Fruit fly (Drosophila melanogaster) whole organism, embryonic: ENCODE results near the gene vas.

Experiments
- Abd-B ChIP-seq: fragments of 200-800 bp; sonication (Bioruptor generic); optimal IDR thresholded peaks from 2 replicates; lab custom pipeline; 2018; ENCODE audit warnings: missing biosample characterization, mild to moderate bottlenecking, missing genetic modification characterization, moderate library complexity
- Bgb ChIP-seq: fragments of 200-800 bp; sonication (Bioruptor generic); IDR thresholded peaks from 2 replicates; pipeline ENCODE4 v1.3.6; 2022; ENCODE audit warnings: missing biosample characterization, missing genetic modification characterization; ENCODE audit not compliant: partially characterized antibody
- CG10543 ChIP-seq: fragments of 200-800 bp; sonication (Bioruptor generic); optimal IDR thresholded peaks from 3 replicates; lab custom pipeline; 2017; ENCODE audit warnings: missing biosample characterization, mild to moderate bottlenecking, missing genetic modification characterization, moderate library complexity
- CG10654 ChIP-seq: fragments of 200-800 bp; sonication (Bioruptor generic); optimal IDR thresholded peaks from 2 replicates; lab custom pipeline; 2016; ENCODE audit warnings: missing biosample characterization, missing genetic modification characterization
- CG12769 ChIP-seq: fragments of 200-800 bp; sonication (Bioruptor generic); optimal IDR thresholded peaks from 2 replicates; lab custom pipeline; 2019; ENCODE audit warnings: missing biosample characterization, mild to moderate bottlenecking, missing genetic modification characterization, moderate library complexity
- CG12942 ChIP-seq: fragments of 200-800 bp; sonication (Bioruptor generic); optimal IDR thresholded peaks from 3 replicates; lab custom pipeline; 2016; ENCODE audit warnings: missing biosample characterization, missing genetic modification characterization
- CG14710 ChIP-seq: fragments of 200-800 bp; sonication (Bioruptor generic); optimal IDR thresholded peaks from 3 replicates; lab custom pipeline; 2019; ENCODE audit warnings: missing biosample characterization, mild to moderate bottlenecking, missing genetic modification characterization, moderate library complexity
- CG15696 ChIP-seq: fragments of 200-800 bp; sonication (Bioruptor generic); optimal IDR thresholded peaks from 2 replicates; lab custom pipeline; 2019; ENCODE audit warnings: missing biosample characterization, mild to moderate bottlenecking, missing genetic modification characterization, moderate library complexity
- CG17802 ChIP-seq: fragments of 200-800 bp; sonication (Bioruptor generic); optimal IDR thresholded peaks from 2 replicates; lab custom pipeline; 2018; ENCODE audit warnings: missing biosample characterization, mild to moderate bottlenecking, missing genetic modification characterization, moderate library complexity
- CG2199 ChIP-seq: fragments of 200-800 bp; sonication (Bioruptor generic); IDR thresholded peaks from 3 replicates; pipeline ENCODE4 v1.3.6; 2022; ENCODE audit warnings: missing biosample characterization, missing genetic modification characterization
- CG32772 ChIP-seq: fragments of 200-800 bp; sonication (Bioruptor generic); IDR thresholded peaks from 2 replicates; pipeline ENCODE4 v1.3.6; 2022; ENCODE audit warnings: missing biosample characterization, missing genetic modification characterization
- CG34376 ChIP-seq: fragments of 200-800 bp; sonication (Bioruptor generic); optimal IDR thresholded peaks from 2 replicates; lab custom pipeline; 2018; ENCODE audit warnings: missing biosample characterization, mild to moderate bottlenecking, missing genetic modification characterization
- CG3995 ChIP-seq: fragments of 200-800 bp; sonication (Bioruptor generic); optimal IDR thresholded peaks from 3 replicates; lab custom pipeline; 2016; ENCODE audit warnings: missing biosample characterization, missing genetic modification characterization
- CG42726 ChIP-seq: fragments of 200-800 bp; sonication (Bioruptor generic); IDR thresholded peaks from 2 replicates; pipeline ENCODE4 v1.3.6; 2022; ENCODE audit warnings: missing biosample characterization, missing genetic modification characterization; ENCODE audit not compliant: partially characterized antibody
- CG4424 ChIP-seq: fragments of 200-800 bp; sonication (Bioruptor generic); optimal IDR thresholded peaks from 3 replicates; lab custom pipeline; 2016; ENCODE audit warnings: missing biosample characterization, missing genetic modification characterization
- CG4617 ChIP-seq: fragments of 200-800 bp; sonication (Bioruptor generic); optimal IDR thresholded peaks from 3 replicates; lab custom pipeline; 2016; ENCODE audit warnings: missing biosample characterization, missing genetic modification characterization, borderline replicate concordance
- CG4820 ChIP-seq: fragments of 200-800 bp; sonication (Bioruptor generic); optimal IDR thresholded peaks from 3 replicates; lab custom pipeline; 2016; ENCODE audit warnings: missing biosample characterization, missing genetic modification characterization
- CG7745 ChIP-seq: fragments of 200-800 bp; sonication (Bioruptor generic); optimal IDR thresholded peaks from 2 replicates; lab custom pipeline; 2018; ENCODE audit warnings: missing biosample characterization, mild to moderate bottlenecking, missing genetic modification characterization, moderate library complexity
- CG7928 ChIP-seq: fragments of 200-800 bp; sonication (Bioruptor generic); optimal IDR thresholded peaks from 2 replicates; lab custom pipeline; 2017; ENCODE audit warnings: missing biosample characterization, mild to moderate bottlenecking, missing genetic modification characterization
- CG8290 ChIP-seq, 3 experiments: fragments of 200-800 bp; sonication (Bioruptor generic); optimal IDR thresholded peaks; 2 replicates each; lab custom pipeline; 2016 to 2019; ENCODE audit warnings: missing biosample characterization in 3 of 3, missing genetic modification characterization in 3 of 3, mild to moderate bottlenecking in 2 of 3, moderate library complexity in 1 of 3
- CrebB ChIP-seq: fragments of 200-800 bp; sonication (Bioruptor generic); optimal IDR thresholded peaks from 3 replicates; lab custom pipeline; 2018; ENCODE audit warnings: missing biosample characterization, mild to moderate bottlenecking, missing genetic modification characterization
- Dbx ChIP-seq: fragments of 200-800 bp; sonication (Bioruptor generic); IDR thresholded peaks from 3 replicates; pipeline ENCODE4 v1.3.6; 2022; ENCODE audit warnings: missing biosample characterization, missing genetic modification characterization
- Dfd ChIP-seq, 2 experiments: fragments of >200 bp; optimal IDR thresholded peaks; 2 replicates each; lab custom pipeline; 2017; ENCODE audit warnings: missing biosample characterization in 2 of 2, missing genetic modification characterization in 2 of 2
- Doc3 ChIP-seq: fragments of 200-800 bp; sonication (Bioruptor generic); IDR thresholded peaks from 3 replicates; pipeline ENCODE4 v1.3.6; 2022; ENCODE audit warnings: missing biosample characterization, missing genetic modification characterization; ENCODE audit not compliant: partially characterized antibody
- Elba2 ChIP-seq: fragments of 200-800 bp; sonication (Bioruptor generic); optimal IDR thresholded peaks from 3 replicates; lab custom pipeline; 2016; ENCODE audit warnings: missing biosample characterization, missing genetic modification characterization
- GATAe ChIP-seq: fragments of 200-800 bp; sonication (Bioruptor generic); conservative IDR thresholded peaks from 2 replicates; pipeline ENCODE4 v1.3.6; 2022; ENCODE audit warnings: missing biosample characterization, missing genetic modification characterization
- Hmx ChIP-seq: fragments of 200-800 bp; sonication (Bioruptor generic); optimal IDR thresholded peaks from 2 replicates; lab custom pipeline; 2016; ENCODE audit warnings: missing biosample characterization, missing genetic modification characterization
- NK7.1 ChIP-seq: fragments of 200-800 bp; sonication (Bioruptor generic); optimal IDR thresholded peaks from 3 replicates; lab custom pipeline; 2016; ENCODE audit warnings: missing biosample characterization, missing genetic modification characterization
- Pdp1 ChIP-seq, 2 experiments: fragments of 200-800 bp; sonication (Bioruptor generic); optimal IDR thresholded peaks; 3 replicates each; lab custom pipeline; 2016; ENCODE audit warnings: missing biosample characterization in 2 of 2, missing genetic modification characterization in 2 of 2, mild to moderate bottlenecking in 1 of 2, moderate library complexity in 1 of 2
- Vsx1 ChIP-seq: fragments of 200-800 bp; sonication (Bioruptor generic); optimal IDR thresholded peaks from 2 replicates; lab custom pipeline; 2017; ENCODE audit warnings: missing biosample characterization, mild to moderate bottlenecking, missing genetic modification characterization, missing genetic modification reagents
- cg ChIP-seq: fragments of 200-800 bp; sonication (Bioruptor generic); optimal IDR thresholded peaks from 3 replicates; lab custom pipeline; 2019; ENCODE audit warnings: missing biosample characterization, mild to moderate bottlenecking, missing genetic modification characterization, moderate library complexity
- cwo ChIP-seq: fragments of 200-800 bp; sonication (Bioruptor generic); optimal IDR thresholded peaks from 3 replicates; lab custom pipeline; 2017; ENCODE audit warnings: missing biosample characterization, missing genetic modification characterization, mild to moderate bottlenecking, moderate library complexity, missing genetic modification reagents
- ftz-f1 ChIP-seq: fragments of 200-800 bp; sonication (Bioruptor generic); optimal IDR thresholded peaks from 2 replicates; lab custom pipeline; 2016; ENCODE audit warnings: missing biosample characterization, missing genetic modification characterization
- insv ChIP-seq, 2 experiments: fragments of 200-800 bp; sonication (Bioruptor generic); optimal IDR thresholded peaks; 3 replicates each; lab custom pipeline; 2016 to 2018; ENCODE audit warnings: missing biosample characterization in 2 of 2, missing genetic modification characterization in 2 of 2
- kni ChIP-seq: fragments of 200-800 bp; sonication (Bioruptor generic); optimal IDR thresholded peaks from 3 replicates; lab custom pipeline; 2017; ENCODE audit warnings: mild to moderate bottlenecking, missing biosample characterization, missing genetic modification reagents, missing genetic modification characterization
- lilli ChIP-seq: fragments of 200-800 bp; sonication (Bioruptor generic); optimal IDR thresholded peaks from 3 replicates; lab custom pipeline; 2016; ENCODE audit warnings: missing biosample characterization, missing genetic modification characterization
- lola ChIP-seq, 3 experiments: fragments of >200 bp in 2 of 3; fragments of 200-800 bp in 1 of 3; sonication (Bioruptor generic) in 1 of 3; optimal IDR thresholded peaks; 2 replicates each; lab custom pipeline; 2017 to 2019; ENCODE audit warnings: missing biosample characterization in 3 of 3, missing genetic modification characterization in 3 of 3, mild to moderate bottlenecking in 1 of 3, moderate library complexity in 1 of 3
- mam ChIP-seq: fragments of 200-800 bp; sonication (Bioruptor generic); optimal IDR thresholded peaks from 3 replicates; lab custom pipeline; 2016; ENCODE audit warnings: missing biosample characterization, missing genetic modification characterization
- otp ChIP-seq: fragments of 200-800 bp; sonication (Bioruptor generic); IDR thresholded peaks from 3 replicates; pipeline ENCODE4, ENCODE4 v1.3.6; 2022; ENCODE audit warnings: missing biosample characterization, missing genetic modification characterization
- row ChIP-seq: fragments of 200-800 bp; sonication (Bioruptor generic); IDR thresholded peaks from 3 replicates; pipeline ENCODE4 v1.3.6; 2022; ENCODE audit warnings: missing biosample characterization, missing genetic modification characterization
- stwl ChIP-seq: fragments of 200-800 bp; sonication (Bioruptor generic); optimal IDR thresholded peaks from 3 replicates; lab custom pipeline; 2018; ENCODE audit warnings: missing biosample characterization, mild to moderate bottlenecking, missing genetic modification characterization, moderate library complexity
- sug ChIP-seq: fragments of 200-800 bp; optimal IDR thresholded peaks from 2 replicates; lab custom pipeline; 2019; ENCODE audit warnings: missing biosample characterization, mild to moderate bottlenecking, missing genetic modification characterization, moderate library complexity
- tio ChIP-seq: fragments of 200-800 bp; sonication (Bioruptor generic); optimal IDR thresholded peaks from 2 replicates; lab custom pipeline; 2017; ENCODE audit warnings: missing biosample characterization, missing genetic modification characterization, inconsistent platforms
- tna ChIP-seq: fragments of 200-800 bp; sonication (Bioruptor generic); IDR thresholded peaks from 2 replicates; pipeline ENCODE4 v1.3.6; 2022; ENCODE audit warnings: missing biosample characterization, missing genetic modification characterization; ENCODE audit not compliant: partially characterized antibody
- unpg ChIP-seq: fragments of 200-800 bp; sonication (Bioruptor generic); optimal IDR thresholded peaks from 3 replicates; lab custom pipeline; 2018; ENCODE audit warnings: missing biosample characterization, mild to moderate bottlenecking, missing genetic modification characterization, moderate library complexity

The vas gene

dm6 chr2L:15060580-15061005, 863 bp upstream of the vas start, which contains the start of gene TfIIS (continued):
- TF ChIP-seq CG10654 (GFP tag; lab: Kevin White, UChicago) (no peak), CG3995 (GFP tag; lab: Kevin White, UChicago) (no peak), mam (GFP tag; lab: Kevin White, UChicago) (peak; percentile 48), CG14710 (tag; lab: Kevin White, UChicago) (peak; percentile 57), NK7.1 (GFP tag; lab: Kevin White, UChicago) (no peak), Bgb (GFP tag; lab: Robert Waterston, UW) (peak; percentile 48; the same call in 1 of the 2 replicates), Abd-B (peak; percentile 80), CG4617 (GFP tag; lab: Kevin White, UChicago) (peak; percentile 70)

- TF ChIP-seq kni (GFP tag; lab: Kevin White, UChicago) (no peak), stwl (tag; lab: Kevin White, UChicago) (peak; percentile 23), insv (GFP tag; optimal IDR thresholded peaks at IDR 0.05; lab: Kevin White, UChicago) (peak in 1 of 2 experiments; percentile 73), row (GFP tag; lab: Robert Waterston, UW) (peak; percentile 43), cg (GFP tag; lab: Kevin White, UChicago) (no peak), CG32772 (no peak), lola (GFP tag; optimal IDR thresholded peaks at IDR 0.05; lab: Kevin White, UChicago) (peak in 1 of 3 experiments; percentile 14), CG17802 (tag; lab: Kevin White, UChicago) (no peak), otp (GFP tag; lab: Robert Waterston, UW) (no peak), CrebB (no peak), tio (GFP tag; lab: Kevin White, UChicago) (peak; percentile 3), Elba2 (GFP tag; lab: Kevin White, UChicago) (peak; percentile 89), lilli (peak; percentile 11), CG15696 (tag; lab: Kevin White, UChicago) (peak; percentile 30), CG12942 (GFP tag; lab: Kevin White, UChicago) (no peak), CG8290 (GFP tag; optimal IDR thresholded peaks at IDR 0.05; lab: Kevin White, UChicago) (peak; percentile 56), CG8290 (tag; optimal IDR thresholded peaks at IDR 0.05; lab: Kevin White, UChicago) (no peak), CG14710 (tag; lab: Kevin White, UChicago) (peak; percentile 7), Hmx (GFP tag; lab: Kevin White, UChicago) (peak; percentile 34), tna (GFP tag; lab: Robert Waterston, UW) (no peak)
Measured at dm6 chr2L:15062095-15062494, 639 bp downstream of the vas start.

- no peak for TF ChIP-seq CG7928 (GFP tag; lab: Kevin White, UChicago)
- TF ChIP-seq CG7745 (tag; lab: Kevin White, UChicago) = peak; percentile 5
- peak; percentile 97 for TF ChIP-seq sug (tag; lab: Kevin White, UChicago)
- peak; percentile 88 for TF ChIP-seq GATAe (GFP tag; lab: Robert Waterston, UW)
- 0 out of 2 replicates have a peak, but pooled peaks have one; percentile 4 for TF ChIP-seq CG42726 (GFP tag; lab: Robert Waterston, UW)
- TF ChIP-seq ftz-f1 (GFP tag; lab: Kevin White, UChicago) = peak; percentile 22
- peak; percentile 17 for TF ChIP-seq cwo (GFP tag; lab: Kevin White, UChicago)
- TF ChIP-seq CG34376 = peak; percentile 34
- TF ChIP-seq CG4424 (GFP tag; lab: Kevin White, UChicago) = no peak
- TF ChIP-seq CG10543 = peak; percentile 62
- TF ChIP-seq unpg (GFP tag; lab: Kevin White, UChicago) = no peak
- no peak for TF ChIP-seq CG8290 (GFP tag; optimal IDR thresholded peaks at IDR 0.05; lab: Kevin White, UChicago)
- TF ChIP-seq CG8290 (tag; optimal IDR thresholded peaks at IDR 0.05; lab: Kevin White, UChicago) = peak in 1 of 2 experiments; percentile 22
- TF ChIP-seq CG2199 (GFP tag; lab: Robert Waterston, UW) = peak; percentile 93
- peak; percentile 97 for TF ChIP-seq CG12769 (tag; lab: Kevin White, UChicago)
- TF ChIP-seq CG4820 (GFP tag; lab: Kevin White, UChicago) = no peak
- TF ChIP-seq Dbx (GFP tag; lab: Robert Waterston, UW) = 0 out of 3 replicates have a peak, but pooled peaks have one; percentile 17
- TF ChIP-seq Pdp1 (GFP tag; optimal IDR thresholded peaks at IDR 0.05; lab: Kevin White, UChicago) = peak in 1 of 2 experiments; percentile 72
- TF ChIP-seq Doc3 = 0 out of 3 replicates have a peak, but pooled peaks have one; percentile 33
- TF ChIP-seq Dfd (GFP tag; optimal IDR thresholded peaks at IDR 0.05; lab: Kevin White, UChicago) = no peak
- TF ChIP-seq Vsx1 = peak; percentile 77
Measured at dm6 chr2L:15065663-15066062, 4.2 kb downstream of the vas start.
